Fruit fly (Drosophila melanogaster) whole organism, embryonic: Measurements from ENCODE around the gene Hsdl2.

Experiments
- ATbp ChIP-seq: fragments of 200-800 bp; sonication (Bioruptor generic); optimal IDR thresholded peaks from 2 replicates; lab custom pipeline; 2017; ENCODE audit warnings: missing biosample characterization, mild to moderate bottlenecking, missing genetic modification characterization, missing genetic modification reagents
- Bdp1 ChIP-seq: fragments of 200-800 bp; sonication (Bioruptor generic); optimal IDR thresholded peaks from 3 replicates; lab custom pipeline; 2016; ENCODE audit warnings: missing biosample characterization, missing genetic modification characterization
- Blimp-1 ChIP-seq: fragments of 200-800 bp; sonication (Bioruptor generic); optimal IDR thresholded peaks from 3 replicates; lab custom pipeline; 2018; ENCODE audit warnings: missing biosample characterization, missing genetic modification characterization, mild to moderate bottlenecking, moderate library complexity, missing genetic modification reagents
- C15 ChIP-seq: fragments of 200-800 bp; sonication (Bioruptor generic); IDR thresholded peaks from 3 replicates; pipeline ENCODE4 v1.3.6; 2022; ENCODE audit warnings: missing biosample characterization, missing genetic modification characterization
- CG10147 ChIP-seq: fragments of 200-800 bp; sonication (Bioruptor generic); optimal IDR thresholded peaks from 2 replicates; lab custom pipeline; 2019; ENCODE audit warnings: missing biosample characterization, mild to moderate bottlenecking, missing genetic modification characterization, moderate library complexity
- CG13424 ChIP-seq: fragments of 200-800 bp; sonication (Bioruptor generic); optimal IDR thresholded peaks from 2 replicates; lab custom pipeline; 2019; ENCODE audit warnings: missing biosample characterization, mild to moderate bottlenecking, missing genetic modification characterization, moderate library complexity
- CG14014 ChIP-seq: fragments of 200-800 bp; sonication (Bioruptor generic); IDR thresholded peaks from 2 replicates; pipeline ENCODE4 v1.3.6; 2022; ENCODE audit warnings: missing biosample characterization, missing genetic modification characterization
- CG15073 ChIP-seq: fragments of 200-800 bp; sonication (Bioruptor generic); optimal IDR thresholded peaks from 2 replicates; lab custom pipeline; 2016; ENCODE audit warnings: missing biosample characterization, missing genetic modification characterization
- CG1529 ChIP-seq: fragments of 200-800 bp; sonication (Bioruptor generic); optimal IDR thresholded peaks from 3 replicates; lab custom pipeline; 2018; ENCODE audit warnings: missing biosample characterization, missing genetic modification characterization
- CG15601 ChIP-seq: fragments of 200-800 bp; sonication (Bioruptor generic); optimal IDR thresholded peaks from 3 replicates; lab custom pipeline; 2019; ENCODE audit warnings: missing biosample characterization, mild to moderate bottlenecking, missing genetic modification characterization, moderate library complexity
- CG1603 ChIP-seq: fragments of 200-800 bp; sonication (Bioruptor generic); optimal IDR thresholded peaks from 2 replicates; lab custom pipeline; 2019; ENCODE audit warnings: missing biosample characterization, mild to moderate bottlenecking, missing genetic modification characterization, moderate library complexity
- CG2129 ChIP-seq: fragments of 200-800 bp; sonication (Bioruptor generic); IDR thresholded peaks from 2 replicates; pipeline ENCODE4 v1.3.6; 2022; ENCODE audit warnings: missing biosample characterization, missing genetic modification characterization; ENCODE audit not compliant: partially characterized antibody
- CG2202 ChIP-seq: fragments of 200-800 bp; sonication (Bioruptor generic); optimal IDR thresholded peaks from 2 replicates; lab custom pipeline; 2018; ENCODE audit warnings: missing biosample characterization, mild to moderate bottlenecking, missing genetic modification characterization
- CG32772 ChIP-seq: fragments of 200-800 bp; sonication (Bioruptor generic); IDR thresholded peaks from 2 replicates; pipeline ENCODE4 v1.3.6; 2022; ENCODE audit warnings: missing biosample characterization, missing genetic modification characterization
- CG3838 ChIP-seq: fragments of 200-800 bp; sonication (Bioruptor generic); optimal IDR thresholded peaks from 3 replicates; lab custom pipeline; 2016; ENCODE audit warnings: missing biosample characterization, missing genetic modification characterization
- CG6175 ChIP-seq: fragments of 200-800 bp; sonication (Bioruptor generic); IDR thresholded peaks from 3 replicates; pipeline ENCODE4 v1.3.6; 2022; ENCODE audit warnings: missing biosample characterization, missing genetic modification characterization
- CG6683 ChIP-seq: fragments of 200-800 bp; sonication (Bioruptor generic); optimal IDR thresholded peaks from 2 replicates; lab custom pipeline; 2017; ENCODE audit warnings: missing biosample characterization, mild to moderate bottlenecking, missing genetic modification characterization, missing genetic modification reagents
- CG6791 ChIP-seq: fragments of 200-800 bp; sonication (Bioruptor generic); IDR thresholded peaks from 3 replicates; pipeline ENCODE4 v1.3.6; 2022; ENCODE audit warnings: missing biosample characterization, missing genetic modification characterization; ENCODE audit not compliant: partially characterized antibody
- CG7357 ChIP-seq: fragments of 200-800 bp; sonication (Bioruptor generic); IDR thresholded peaks from 3 replicates; pipeline ENCODE4 v1.3.6; 2022; ENCODE audit warnings: missing biosample characterization, missing genetic modification characterization
- CG8924 ChIP-seq: fragments of 200-800 bp; optimal IDR thresholded peaks from 3 replicates; lab custom pipeline; 2019; ENCODE audit warnings: missing biosample characterization, mild to moderate bottlenecking, missing genetic modification characterization, moderate library complexity
- Chrac-16 ChIP-seq: fragments of 200-800 bp; sonication (Bioruptor generic); optimal IDR thresholded peaks from 3 replicates; lab custom pipeline; 2016; ENCODE audit warnings: missing biosample characterization, missing genetic modification characterization
- Ets97D ChIP-seq: fragments of 200-800 bp; sonication (Bioruptor generic); optimal IDR thresholded peaks from 3 replicates; lab custom pipeline; 2016; ENCODE audit warnings: missing biosample characterization, missing genetic modification characterization
- Hmr ChIP-seq: fragments of 200-800 bp; sonication (Bioruptor generic); optimal IDR thresholded peaks from 3 replicates; lab custom pipeline; 2017; ENCODE audit warnings: mild to moderate bottlenecking, missing biosample characterization, missing genetic modification reagents, missing genetic modification characterization
- Hr3 ChIP-seq: fragments of 200-800 bp; sonication (Bioruptor generic); optimal IDR thresholded peaks from 3 replicates; lab custom pipeline; 2016; ENCODE audit warnings: missing biosample characterization, missing genetic modification characterization
- MTF-1 ChIP-seq: fragments of 200-800 bp; sonication (Bioruptor generic); optimal IDR thresholded peaks from 2 replicates; lab custom pipeline; 2018; ENCODE audit warnings: missing biosample characterization, mild to moderate bottlenecking, missing genetic modification characterization, borderline replicate concordance
- Scr ChIP-seq: fragments of 200-800 bp; sonication (Bioruptor generic); IDR thresholded peaks from 2 replicates; pipeline ENCODE4 v1.3.6; 2022; ENCODE audit warnings: missing biosample characterization, missing genetic modification characterization; ENCODE audit not compliant: partially characterized antibody
- Trl ChIP-seq, 3 experiments: fragments of >200 bp in 2 of 3; fragments of 200-800 bp in 1 of 3; sonication (Bioruptor generic) in 1 of 3; optimal IDR thresholded peaks; 2 replicates in 1 of 3; 3 replicates in 2 of 3; lab custom pipeline; 2016 to 2017; ENCODE audit warnings: missing biosample characterization in 1 of 3, missing genetic modification characterization in 1 of 3
- ab ChIP-seq: fragments of 200-800 bp; sonication (Bioruptor generic); optimal IDR thresholded peaks from 2 replicates; lab custom pipeline; 2016; ENCODE audit warnings: missing biosample characterization, missing genetic modification characterization
- caup ChIP-seq: fragments of 200-800 bp; sonication (Bioruptor generic); optimal IDR thresholded peaks from 3 replicates; lab custom pipeline; 2017; ENCODE audit warnings: missing biosample characterization, mild to moderate bottlenecking, missing genetic modification characterization, moderate library complexity; ENCODE audit not compliant: severe bottlenecking
- dimm ChIP-seq: fragments of 200-800 bp; sonication (Bioruptor generic); IDR thresholded peaks from 2 replicates; pipeline ENCODE4 v1.3.6; 2022; ENCODE audit warnings: missing biosample characterization, missing genetic modification characterization
- dmrt99B ChIP-seq: fragments of 200-800 bp; sonication (Bioruptor generic); optimal IDR thresholded peaks from 2 replicates; lab custom pipeline; 2018; ENCODE audit warnings: missing biosample characterization, mild to moderate bottlenecking, missing genetic modification characterization, moderate library complexity
- ewg ChIP-seq: fragments of 200-800 bp; sonication (Bioruptor generic); optimal IDR thresholded peaks from 3 replicates; lab custom pipeline; 2017; ENCODE audit warnings: mild to moderate bottlenecking, missing biosample characterization, missing genetic modification reagents, missing genetic modification characterization
- gcm2 ChIP-seq: fragments of 200-800 bp; sonication (Bioruptor generic); optimal IDR thresholded peaks from 2 replicates; lab custom pipeline; 2016; ENCODE audit warnings: missing biosample characterization, missing genetic modification characterization
- gem ChIP-seq: fragments of 200-800 bp; sonication (Bioruptor generic); optimal IDR thresholded peaks from 2 replicates; lab custom pipeline; 2019; ENCODE audit warnings: missing biosample characterization, mild to moderate bottlenecking, missing genetic modification characterization, moderate library complexity
- grn ChIP-seq: fragments of 200-800 bp; sonication (Bioruptor generic); optimal IDR thresholded peaks from 3 replicates; lab custom pipeline; 2017; ENCODE audit warnings: missing biosample characterization, missing genetic modification characterization
- lab ChIP-seq: fragments of 200-800 bp; sonication (Bioruptor generic); optimal IDR thresholded peaks from 3 replicates; lab custom pipeline; 2017; ENCODE audit warnings: missing biosample characterization, missing genetic modification characterization, mild to moderate bottlenecking, moderate library complexity, missing genetic modification reagents
- nerfin-2 ChIP-seq: fragments of 200-800 bp; sonication (Bioruptor generic); IDR thresholded peaks from 2 replicates; pipeline ENCODE4 v1.3.6; 2022; ENCODE audit warnings: missing biosample characterization, missing genetic modification characterization; ENCODE audit not compliant: partially characterized antibody
- nmo ChIP-seq: fragments of 200-800 bp; sonication (Bioruptor generic); optimal IDR thresholded peaks from 2 replicates; lab custom pipeline; 2018; ENCODE audit warnings: missing biosample characterization, mild to moderate bottlenecking, missing genetic modification characterization, moderate library complexity
- oc ChIP-seq: fragments of 200-800 bp; sonication (Bioruptor generic); optimal IDR thresholded peaks from 2 replicates; lab custom pipeline; 2018; ENCODE audit warnings: missing biosample characterization, mild to moderate bottlenecking, missing genetic modification characterization, moderate library complexity
- otp ChIP-seq: fragments of 200-800 bp; sonication (Bioruptor generic); IDR thresholded peaks from 3 replicates; pipeline ENCODE4, ENCODE4 v1.3.6; 2022; ENCODE audit warnings: missing biosample characterization, missing genetic modification characterization
- phol ChIP-seq: fragments of 200-800 bp; sonication (Bioruptor generic); optimal IDR thresholded peaks from 3 replicates; lab custom pipeline; 2018; ENCODE audit warnings: missing biosample characterization, mild to moderate bottlenecking, missing genetic modification characterization, moderate library complexity
- prd ChIP-seq, 3 experiments: fragments of >200 bp in 2 of 3; fragments of 200-800 bp in 1 of 3; sonication (Bioruptor generic) in 1 of 3; optimal IDR thresholded peaks in 2 of 3; IDR thresholded peaks in 1 of 3; 2 replicates in 2 of 3; 3 replicates in 1 of 3; pipeline versions ENCODE4 v1.3.6 to Lab custom; 2017 to 2022; ENCODE audit warnings: missing biosample characterization in 1 of 3, missing genetic modification characterization in 1 of 3
- pros ChIP-seq: fragments of 200-800 bp; sonication (Bioruptor generic); optimal IDR thresholded peaks from 3 replicates; lab custom pipeline; 2019; ENCODE audit warnings: missing biosample characterization, mild to moderate bottlenecking, missing genetic modification characterization, moderate library complexity
- sna ChIP-seq: fragments of 200-800 bp; sonication (Bioruptor generic); IDR thresholded peaks from 2 replicates; pipeline ENCODE4 v1.3.6; 2022; ENCODE audit warnings: missing biosample characterization, missing genetic modification characterization; ENCODE audit not compliant: partially characterized antibody
- tna ChIP-seq: fragments of 200-800 bp; sonication (Bioruptor generic); IDR thresholded peaks from 2 replicates; pipeline ENCODE4 v1.3.6; 2022; ENCODE audit warnings: missing biosample characterization, missing genetic modification characterization; ENCODE audit not compliant: partially characterized antibody
- toy ChIP-seq: fragments of 200-800 bp; sonication (Bioruptor generic); IDR thresholded peaks from 2 replicates; pipeline ENCODE4 v1.3.6; 2022; ENCODE audit warnings: missing biosample characterization, missing genetic modification characterization
- trem ChIP-seq: fragments of 200-800 bp; optimal IDR thresholded peaks from 3 replicates; lab custom pipeline; 2019; ENCODE audit warnings: missing biosample characterization, mild to moderate bottlenecking, missing genetic modification characterization, moderate library complexity
- trh ChIP-seq: fragments of 200-800 bp; sonication (Bioruptor generic); optimal IDR thresholded peaks from 2 replicates; lab custom pipeline; 2016; ENCODE audit warnings: missing biosample characterization, missing genetic modification characterization
- vfl ChIP-seq: fragments of 200-800 bp; sonication (Bioruptor generic); optimal IDR thresholded peaks from 2 replicates; lab custom pipeline; 2016; ENCODE audit warnings: missing biosample characterization, missing genetic modification characterization
- vvl ChIP-seq: fragments of 200-800 bp; sonication (Bioruptor generic); IDR thresholded peaks from 2 replicates; pipeline ENCODE4 v1.3.6; 2022; ENCODE audit warnings: missing biosample characterization, missing genetic modification characterization

Gene Hsdl2

dm6 chr3R:27652156-27652810, 25.0 kb upstream of the Hsdl2 start, which contains the start of gene RpS10a (continued):
- TF ChIP-seq CG7357 (GFP tag; lab: Robert Waterston, UW) = no peak
- TF ChIP-seq Bdp1 (GFP tag; lab: Kevin White, UChicago) = no peak
- TF ChIP-seq nerfin-2 = 0 out of 2 replicates have a peak, but pooled peaks have one; percentile 25
- no peak for TF ChIP-seq C15 (GFP tag; lab: Robert Waterston, UW)
- TF ChIP-seq CG3838 (GFP tag; lab: Kevin White, UChicago) = no peak
- no peak for TF ChIP-seq Ets97D (GFP tag; lab: Kevin White, UChicago)
- TF ChIP-seq pros (GFP tag; lab: Kevin White, UChicago) = no peak
- peak; percentile 81; the same call in 2 of the 3 replicates for TF ChIP-seq CG6791
- no peak for TF ChIP-seq CG13424 (tag; lab: Kevin White, UChicago)
- no peak for TF ChIP-seq CG15601 (tag; lab: Kevin White, UChicago)
- no peak for TF ChIP-seq vvl
- TF ChIP-seq Trl (optimal IDR thresholded peaks at IDR 0.05; lab: Kevin White, UChicago) = no peak
- no peak for TF ChIP-seq Trl (GFP tag; optimal IDR thresholded peaks at IDR 0.05; lab: Kevin White, UChicago)
- peak; percentile 10 for TF ChIP-seq Hmr
- no peak for TF ChIP-seq tna
- TF ChIP-seq gcm2 = no peak
- TF ChIP-seq oc (tag; lab: Kevin White, UChicago) = no peak
- TF ChIP-seq trem (tag; lab: Kevin White, UChicago) = no peak
- TF ChIP-seq Hr3 (GFP tag; lab: Kevin White, UChicago) = no peak
- TF ChIP-seq CG6683 (GFP tag; lab: Kevin White, UChicago) = no peak
- no peak for TF ChIP-seq prd (optimal IDR thresholded peaks at IDR 0.05; lab: Kevin White, UChicago)
- no peak for TF ChIP-seq prd (GFP tag; IDR thresholded peaks at IDR 0.05; lab: Robert Waterston, UW)
- TF ChIP-seq ab = no peak
- TF ChIP-seq toy = no peak
- no peak for TF ChIP-seq trh (GFP tag; lab: Kevin White, UChicago)
- TF ChIP-seq grn = no peak
- no peak for TF ChIP-seq CG32772 (GFP tag; lab: Robert Waterston, UW)
- TF ChIP-seq CG2129 = no peak
- no peak for TF ChIP-seq MTF-1 (GFP tag; lab: Kevin White, UChicago)
- TF ChIP-seq CG8924 (tag; lab: Kevin White, UChicago) = no peak
- TF ChIP-seq Chrac-16 (GFP tag; lab: Kevin White, UChicago) = no peak
- no peak for TF ChIP-seq dimm (GFP tag; lab: Robert Waterston, UW)
- TF ChIP-seq ewg (GFP tag; lab: Kevin White, UChicago) = peak; percentile 58
- peak; percentile 8 for TF ChIP-seq nmo (GFP tag; lab: Kevin White, UChicago)
- TF ChIP-seq caup (GFP tag; lab: Kevin White, UChicago) = no peak
- TF ChIP-seq dmrt99B (tag; lab: Kevin White, UChicago) = no peak
- TF ChIP-seq CG2202 (tag; lab: Kevin White, UChicago) = no peak
- TF ChIP-seq otp (GFP tag; lab: Robert Waterston, UW) = no peak
- no peak for TF ChIP-seq CG15073 (GFP tag; lab: Kevin White, UChicago)
- TF ChIP-seq CG6175 (GFP tag; lab: Robert Waterston, UW) = no peak
- peak; percentile 10 for TF ChIP-seq CG10147

DNA sequence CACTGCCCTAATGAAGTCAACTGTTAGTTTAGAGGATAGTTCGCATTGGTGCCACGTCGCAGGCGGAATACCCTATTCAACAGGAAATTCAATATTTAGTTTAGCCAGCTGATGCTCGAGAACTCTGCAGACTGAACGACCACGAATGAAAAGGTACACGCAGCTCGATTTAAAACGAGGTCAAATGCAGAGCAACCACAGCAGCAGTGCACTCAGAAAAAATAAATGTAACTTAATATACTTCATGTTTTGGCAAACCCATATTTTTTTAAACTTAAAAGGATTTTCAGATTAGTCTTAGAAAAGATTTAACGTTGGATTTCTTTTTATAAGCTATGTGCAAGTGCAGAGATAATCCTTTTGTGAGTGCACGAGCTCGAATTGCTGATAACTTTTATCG, 22.2 kb upstream of the Hsdl2 start:
- TF ChIP-seq lab (GFP tag; lab: Kevin White, UChicago) = peak; percentile 10
- peak; percentile 10 for TF ChIP-seq CG1603 (tag; lab: Kevin White, UChicago)
- TF ChIP-seq Scr (GFP tag; lab: Robert Waterston, UW) = no peak
- peak; percentile 8 for TF ChIP-seq ATbp
- TF ChIP-seq vfl (GFP tag; lab: Kevin White, UChicago) = no peak
- peak; percentile 36 for TF ChIP-seq phol
- peak; percentile 35 for TF ChIP-seq Blimp-1
- no peak for TF ChIP-seq CG1529
- TF ChIP-seq gem (tag; lab: Kevin White, UChicago) = peak; percentile 17
- TF ChIP-seq CG14014 (GFP tag; lab: Robert Waterston, UW) = 0 out of 2 replicates have a peak, but pooled peaks have one; percentile 17
- no peak for TF ChIP-seq sna (GFP tag; lab: Robert Waterston, UW)
